Fruit fly (Drosophila melanogaster) whole organism, adult: ENCODE results near the gene Myo61F.
A peak's percentile ranks its signal among the peaks of the same experiment; 100 is the strongest.

Experiments used
- CG11617 ChIP-seq: fragments of 200-800 bp; sonication (Bioruptor generic); optimal IDR thresholded peaks from 2 replicates; lab custom pipeline; 2017; ENCODE audit warnings: mild to moderate bottlenecking, missing biosample characterization, missing genetic modification reagents, missing genetic modification characterization
- CG12768 ChIP-seq: fragments of 200-800 bp; sonication (Bioruptor generic); optimal IDR thresholded peaks from 2 replicates; lab custom pipeline; 2017; ENCODE audit warnings: missing biosample characterization, missing genetic modification characterization, mild to moderate bottlenecking, moderate library complexity, missing genetic modification reagents
- CG14711 ChIP-seq: fragments of 200-800 bp; sonication (Bioruptor generic); optimal IDR thresholded peaks from 2 replicates; lab custom pipeline; 2018; ENCODE audit warnings: missing biosample characterization, mild to moderate bottlenecking, missing genetic modification characterization, moderate library complexity
- CG1620 ChIP-seq: fragments of 200-800 bp; sonication (Bioruptor generic); optimal IDR thresholded peaks from 2 replicates; lab custom pipeline; 2016; ENCODE audit warnings: missing biosample characterization, missing genetic modification characterization
- CG33017 ChIP-seq: fragments of 200-800 bp; sonication (Bioruptor generic); optimal IDR thresholded peaks from 2 replicates; lab custom pipeline; 2018; ENCODE audit warnings: missing biosample characterization, mild to moderate bottlenecking, missing genetic modification characterization, moderate library complexity
- CG5204 ChIP-seq: fragments of 200-800 bp; sonication (Bioruptor generic); optimal IDR thresholded peaks from 2 replicates; lab custom pipeline; 2016; ENCODE audit warnings: missing biosample characterization, missing genetic modification characterization
- CG7045 ChIP-seq: fragments of 200-800 bp; sonication (Bioruptor generic); optimal IDR thresholded peaks from 2 replicates; lab custom pipeline; 2017; ENCODE audit warnings: missing biosample characterization, mild to moderate bottlenecking, missing genetic modification characterization
- CG7101 ChIP-seq: fragments of 200-800 bp; sonication (Bioruptor generic); optimal IDR thresholded peaks from 2 replicates; lab custom pipeline; 2018; ENCODE audit warnings: missing biosample characterization, mild to moderate bottlenecking, missing genetic modification characterization, moderate library complexity
- Clk ChIP-seq: fragments of 200-800 bp; sonication (Bioruptor generic); optimal IDR thresholded peaks from 2 replicates; lab custom pipeline; 2017; ENCODE audit warnings: missing biosample characterization, missing genetic modification characterization
- Crg-1 ChIP-seq: fragments of 200-800 bp; sonication (Bioruptor generic); optimal IDR thresholded peaks from 2 replicates; lab custom pipeline; 2016; ENCODE audit warnings: missing biosample characterization, missing genetic modification characterization
- Hr96 ChIP-seq: fragments of 200-800 bp; sonication (Bioruptor generic); optimal IDR thresholded peaks from 2 replicates; lab custom pipeline; 2016; ENCODE audit warnings: missing biosample characterization, missing genetic modification characterization
- Mnt ChIP-seq: fragments of 200-800 bp; sonication (Bioruptor generic); optimal IDR thresholded peaks from 2 replicates; lab custom pipeline; 2016; ENCODE audit warnings: missing biosample characterization, mild to moderate bottlenecking, missing genetic modification characterization
- bab1 ChIP-seq: fragments of 200-800 bp; sonication (Bioruptor generic); optimal IDR thresholded peaks from 3 replicates; lab custom pipeline; 2019; ENCODE audit warnings: missing biosample characterization, mild to moderate bottlenecking, missing genetic modification characterization, moderate library complexity
- cic ChIP-seq: fragments of 200-800 bp; sonication (Bioruptor generic); optimal IDR thresholded peaks from 2 replicates; lab custom pipeline; 2017; ENCODE audit warnings: missing biosample characterization, mild to moderate bottlenecking, missing genetic modification characterization, moderate library complexity
- cnc ChIP-seq, 2 experiments: fragments of >200 bp; optimal IDR thresholded peaks; 2 replicates each; lab custom pipeline; 2017
- kay ChIP-seq: fragments of 200-800 bp; sonication (Bioruptor generic); peaks from one replicate; lab custom pipeline; 2016; ENCODE audit warnings: missing biosample characterization, missing genetic modification characterization, borderline replicate concordance
- ovo ChIP-seq: fragments of 200-800 bp; sonication (Bioruptor generic); optimal IDR thresholded peaks from 2 replicates; lab custom pipeline; 2016; ENCODE audit warnings: missing biosample characterization, missing genetic modification characterization
- pad ChIP-seq: fragments of 200-800 bp; sonication (Bioruptor generic); optimal IDR thresholded peaks from 3 replicates; lab custom pipeline; 2017; ENCODE audit warnings: missing biosample characterization, missing genetic modification characterization, mild to moderate bottlenecking, moderate library complexity, missing genetic modification reagents
- tj ChIP-seq: fragments of 200-800 bp; sonication (Bioruptor generic); optimal IDR thresholded peaks from 3 replicates; lab custom pipeline; 2017; ENCODE audit warnings: missing biosample characterization, mild to moderate bottlenecking, missing genetic modification characterization, moderate library complexity
- toe ChIP-seq: fragments of 200-800 bp; sonication (Bioruptor generic); optimal IDR thresholded peaks from 2 replicates; lab custom pipeline; 2016; ENCODE audit warnings: missing biosample characterization, missing genetic modification characterization

Gene Myo61F

dm6 chr3L:1335989-1336961 is 18.0 kb downstream of the Myo61F start:
- TF ChIP-seq cnc (optimal IDR thresholded peaks at IDR 0.05; lab: Kevin White, UChicago) = peak; percentile 95 to 98
- TF ChIP-seq bab1 (GFP tag; lab: Kevin White, UChicago) = no peak

- TF ChIP-seq tj (GFP tag; lab: Kevin White, UChicago) = peak; percentile 26
- no peak for TF ChIP-seq Hr96 (GFP tag; lab: Kevin White, UChicago)
- TF ChIP-seq CG12768 (GFP tag; lab: Kevin White, UChicago) = peak; percentile 60
- peak; percentile 38 for TF ChIP-seq pad (GFP tag; lab: Kevin White, UChicago)
- TF ChIP-seq cic (GFP tag; lab: Kevin White, UChicago) = no peak
- TF ChIP-seq CG7045 = peak; percentile 59
- peak; percentile 12 for TF ChIP-seq bab1 (GFP tag; lab: Kevin White, UChicago)
- peak; percentile 64 for TF ChIP-seq ovo
- TF ChIP-seq Mnt = peak; percentile 94
- no peak for TF ChIP-seq cnc (optimal IDR thresholded peaks at IDR 0.05; lab: Kevin White, UChicago)
- TF ChIP-seq Crg-1 (GFP tag; lab: Kevin White, UChicago) = peak; percentile 64
- TF ChIP-seq CG11617 (GFP tag; lab: Kevin White, UChicago) = peak; percentile 74
- no peak for TF ChIP-seq CG5204 (GFP tag; lab: Kevin White, UChicago)
- peak; percentile 63 for TF ChIP-seq CG14711 (tag; lab: Kevin White, UChicago)
- no peak for TF ChIP-seq toe
- no peak for TF ChIP-seq kay
- TF ChIP-seq CG33017 = peak; percentile 28
- TF ChIP-seq Clk (GFP tag; lab: Kevin White, UChicago) = peak; percentile 31
- peak; percentile 26 for TF ChIP-seq CG1620 (GFP tag; lab: Kevin White, UChicago)
- peak; percentile 64 for TF ChIP-seq CG7101 (tag; lab: Kevin White, UChicago)
These were observed 23.9 kb downstream of the Myo61F start, which contains the start of gene indra for dm6 chr3L:1342133-1342580. Gene indra (minus strand): TSS chr3L:1342403.

dm6 chr3L:1346956-1347587 is 28.8 kb downstream of the Myo61F start:
- no peak for TF ChIP-seq Crg-1 (GFP tag; lab: Kevin White, UChicago)
- TF ChIP-seq tj (GFP tag; lab: Kevin White, UChicago) = peak; percentile 86

dm6 chr3L:1348248-1348647 is 30.0 kb downstream of the Myo61F start:
- TF ChIP-seq tj (GFP tag; lab: Kevin White, UChicago) = no peak
- TF ChIP-seq CG11617 (GFP tag; lab: Kevin White, UChicago) = no peak
- no peak for TF ChIP-seq CG1620 (GFP tag; lab: Kevin White, UChicago)
- TF ChIP-seq CG5204 (GFP tag; lab: Kevin White, UChicago) = no peak

dm6 chr3L:1348935-1349334 is 30.7 kb downstream of the Myo61F start:
- no peak for TF ChIP-seq CG11617 (GFP tag; lab: Kevin White, UChicago)
- TF ChIP-seq Mnt = no peak
- TF ChIP-seq CG7045 = no peak
- no peak for TF ChIP-seq Crg-1 (GFP tag; lab: Kevin White, UChicago)
- TF ChIP-seq CG14711 (tag; lab: Kevin White, UChicago) = no peak
- no peak for TF ChIP-seq CG33017
- TF ChIP-seq bab1 (GFP tag; lab: Kevin White, UChicago) = no peak
- no peak for TF ChIP-seq kay
- TF ChIP-seq Clk (GFP tag; lab: Kevin White, UChicago) = no peak
- TF ChIP-seq cic (GFP tag; lab: Kevin White, UChicago) = no peak
- TF ChIP-seq toe = no peak
- no peak for TF ChIP-seq CG1620 (GFP tag; lab: Kevin White, UChicago)
- TF ChIP-seq CG12768 (GFP tag; lab: Kevin White, UChicago) = no peak
- TF ChIP-seq cnc (optimal IDR thresholded peaks at IDR 0.05; lab: Kevin White, UChicago) = no peak
- no peak for TF ChIP-seq CG5204 (GFP tag; lab: Kevin White, UChicago)
- no peak for TF ChIP-seq tj (GFP tag; lab: Kevin White, UChicago)
- no peak for TF ChIP-seq Hr96 (GFP tag; lab: Kevin White, UChicago)
- TF ChIP-seq CG7101 (tag; lab: Kevin White, UChicago) = no peak

- TF ChIP-seq pad (GFP tag; lab: Kevin White, UChicago) = peak; percentile 83
- TF ChIP-seq CG7045 = no peak
These were observed 31.1 kb downstream of the Myo61F start for dm6 chr3L:1349397-1349796.
